Fruit fly (Drosophila melanogaster): ENCODE data around the gene Pomp.

DNA sequence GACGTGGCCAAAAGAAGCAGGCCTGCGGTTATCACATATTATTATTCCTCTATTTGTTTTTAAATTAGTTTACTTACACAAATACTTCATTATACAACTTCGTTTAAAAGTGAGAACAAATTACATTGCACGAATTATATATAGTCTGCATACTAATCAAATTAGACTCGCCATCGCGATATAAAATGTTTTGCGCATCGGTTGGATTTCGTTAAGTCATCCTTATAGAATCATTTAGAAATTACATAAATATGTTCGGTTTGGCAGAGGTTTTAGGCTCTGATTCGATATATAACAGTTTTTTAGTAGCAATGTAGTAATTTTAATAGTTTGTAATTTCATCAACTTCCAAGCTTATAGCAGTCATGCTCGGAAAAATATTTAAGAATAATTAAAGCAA, 50.4 kb downstream of the Pomp start, which contains the start of gene Spn38F:
- TF ChIP-seq Myc (optimal IDR thresholded peaks at IDR 0.05) = no peak
- TF ChIP-seq psq (optimal IDR thresholded peaks at IDR 0.05) = no peak
- TF ChIP-seq insv (optimal IDR thresholded peaks at IDR 0.05) = no peak
- no peak for TF ChIP-seq ttk (optimal IDR thresholded peaks at IDR 0.05)
- no peak for TF ChIP-seq Sin3A (optimal IDR thresholded peaks at IDR 0.05)
- TF ChIP-seq h (optimal IDR thresholded peaks at IDR 0.05) = no peak
